Worm (Caenorhabditis elegans): ENCODE data around the gene snu-13.

The snu-13 gene

DNA sequence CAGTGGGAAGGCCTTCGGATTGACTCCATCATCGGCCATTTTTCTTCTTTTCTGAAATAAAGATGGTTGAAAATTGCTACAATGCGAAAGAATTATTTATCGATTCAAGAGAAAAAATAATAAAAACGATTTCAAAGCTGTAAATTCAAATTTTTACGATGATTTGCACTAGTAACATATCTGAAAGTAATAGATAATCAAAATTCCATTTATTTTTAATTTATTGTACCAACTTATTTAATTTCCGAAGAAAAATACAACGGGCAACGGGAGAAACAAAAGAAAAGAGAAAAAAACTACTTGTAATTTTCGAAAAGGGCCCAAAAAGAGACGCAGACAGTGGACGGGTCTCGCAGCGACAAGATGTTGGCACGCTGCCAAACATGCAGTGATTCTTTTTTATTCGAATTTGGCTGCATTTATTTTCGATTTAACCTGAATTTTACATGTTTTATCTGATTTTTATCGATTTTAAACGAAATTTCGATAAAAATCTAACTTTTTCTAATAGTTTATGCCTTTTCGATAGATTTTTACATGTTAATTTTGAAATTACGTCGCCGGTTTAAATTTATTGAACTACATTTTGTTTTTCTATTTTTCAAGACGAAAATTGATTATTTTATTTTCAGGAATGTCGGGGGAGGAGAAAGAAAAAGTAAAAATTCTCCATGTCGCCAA is at the start of gene snu-13, which contains the start of gene rsp-7 (continued):
- TF ChIP-seq lin-35 (GFP tag; optimal IDR thresholded peaks at IDR 0.05) = peak; percentile 83 to 85
- TF ChIP-seq irx-1 (tag; optimal IDR thresholded peaks at IDR 0.05) = peak; percentile 5
- no peak for TF ChIP-seq nhr-12 (tag; optimal IDR thresholded peaks at IDR 0.05)
- TF ChIP-seq snu-23 (GFP tag; optimal IDR thresholded peaks at IDR 0.05) = peak; percentile 78
- TF ChIP-seq Y116A8C.19 (tag; optimal IDR thresholded peaks at IDR 0.05; ENCODE audit: borderline replicate concordance) = no peak
- peak; percentile 82 for TF ChIP-seq nhr-85 (tag)
- TF ChIP-seq alr-1 (tag; optimal IDR thresholded peaks at IDR 0.05; ENCODE audit: borderline replicate concordance) = no peak
- TF ChIP-seq nhr-90 (tag; optimal IDR thresholded peaks at IDR 0.05; ENCODE audit: poor library complexity) = peak; percentile 57
- peak; percentile 80 for TF ChIP-seq nhr-20 (tag; optimal IDR thresholded peaks at IDR 0.05)
- peak; percentile 84 to 89 for TF ChIP-seq lsy-2 (tag; optimal IDR thresholded peaks at IDR 0.05)
- TF ChIP-seq nhr-237 (tag; optimal IDR thresholded peaks at IDR 0.05) = peak; percentile 7
- peak; percentile 14 for TF ChIP-seq nhr-11 (tag; optimal IDR thresholded peaks at IDR 0.05)
- no peak for TF ChIP-seq sox-4 (tag; optimal IDR thresholded peaks at IDR 0.05)
- TF ChIP-seq aha-1 (tag; optimal IDR thresholded peaks at IDR 0.05) = no peak
- TF ChIP-seq hpl-2 (GFP tag; optimal IDR thresholded peaks at IDR 0.05) = no peak
- peak; percentile 81 for TF ChIP-seq mep-1 (tag; optimal IDR thresholded peaks at IDR 0.05)
- peak; percentile 33 for TF ChIP-seq jun-1 (tag; optimal IDR thresholded peaks at IDR 0.05)
- TF ChIP-seq tbx-2 (tag; optimal IDR thresholded peaks at IDR 0.05) = peak; percentile 65
- TF ChIP-seq nhr-71 (tag; optimal IDR thresholded peaks at IDR 0.05) = peak; percentile 82
- peak; percentile 68 for TF ChIP-seq swsn-7 (tag; optimal IDR thresholded peaks at IDR 0.05)
- TF ChIP-seq sptf-1 (tag; optimal IDR thresholded peaks at IDR 0.05) = no peak
- peak in 2 of 6 experiments; percentile 58 to 91 for TF ChIP-seq elt-3 (tag; optimal IDR thresholded peaks at IDR 0.05)
- no peak for TF ChIP-seq ets-5 (GFP tag; IDR thresholded peaks at IDR 0.05)
- TF ChIP-seq fkh-4 (tag; optimal IDR thresholded peaks at IDR 0.05; ENCODE audit: borderline replicate concordance) = no peak
- TF ChIP-seq tlp-1 (tag; optimal IDR thresholded peaks at IDR 0.05) = no peak
- TF ChIP-seq ama-1 (optimal IDR thresholded peaks at IDR 0.05) = no peak
- peak; percentile 37 for TF ChIP-seq fkh-8 (tag; optimal IDR thresholded peaks at IDR 0.05)
- TF ChIP-seq unc-62 (GFP tag; optimal IDR thresholded peaks at IDR 0.05) = no peak
- peak; percentile 46 for TF ChIP-seq nhr-77 (tag; optimal IDR thresholded peaks at IDR 0.05)
- TF ChIP-seq blmp-1 (tag; optimal IDR thresholded peaks at IDR 0.05) = peak; percentile 68
- peak; percentile 82 to 83 for TF ChIP-seq efl-1 (optimal IDR thresholded peaks at IDR 0.05)
- TF ChIP-seq efl-1 (GFP tag; optimal IDR thresholded peaks at IDR 0.05 in 1 of 2) = peak; percentile 74 to 96
- no peak for TF ChIP-seq mab-9 (GFP tag; IDR thresholded peaks at IDR 0.05)
- TF ChIP-seq ceh-8 (GFP tag; optimal IDR thresholded peaks at IDR 0.05) = no peak

DNA sequence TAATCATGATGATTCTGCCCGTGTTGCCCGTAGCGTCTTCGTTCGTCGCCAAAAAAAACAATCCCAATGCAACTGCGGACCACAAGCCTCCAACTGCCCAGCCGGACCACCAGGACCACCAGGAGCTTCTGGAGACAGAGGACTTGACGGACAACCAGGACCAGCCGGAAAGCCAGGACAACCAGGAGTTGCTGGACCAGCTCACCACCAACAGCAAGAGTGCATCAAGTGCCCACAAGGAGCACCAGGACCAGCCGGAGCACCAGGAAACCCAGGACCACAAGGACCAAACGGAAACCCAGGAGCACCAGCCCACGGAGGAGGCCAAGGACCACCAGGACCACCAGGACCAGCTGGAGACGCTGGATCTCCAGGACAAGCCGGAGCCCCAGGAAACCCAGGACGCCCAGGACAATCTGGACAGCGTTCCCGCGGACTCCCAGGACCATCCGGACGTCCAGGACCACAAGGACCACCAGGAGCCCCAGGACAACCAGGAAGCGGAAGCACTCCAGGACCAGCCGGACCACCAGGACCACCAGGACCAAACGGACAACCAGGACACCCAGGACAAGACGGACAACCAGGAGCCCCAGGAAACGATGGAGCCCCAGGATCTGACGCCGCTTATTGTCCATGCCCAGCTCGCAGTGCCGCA is 49.1 kb upstream of the snu-13 start:
- TF ChIP-seq elt-3 (tag; optimal IDR thresholded peaks at IDR 0.05) (no peak), nhr-237 (tag; optimal IDR thresholded peaks at IDR 0.05) (no peak), grh-1 (GFP tag; IDR thresholded peaks at IDR 0.05) (no peak), nhr-76 (tag; optimal IDR thresholded peaks at IDR 0.05) (no peak), sup-37 (GFP tag; optimal IDR thresholded peaks at IDR 0.05) (no peak), unc-86 (tag; optimal IDR thresholded peaks at IDR 0.05) (no peak), nhr-71 (tag; optimal IDR thresholded peaks at IDR 0.05) (no peak), mep-1 (tag; optimal IDR thresholded peaks at IDR 0.05) (no peak), hpl-2 (GFP tag; optimal IDR thresholded peaks at IDR 0.05) (no peak), nhr-19 (GFP tag; conservative IDR thresholded peaks at IDR 0.05) (no peak)

DNA sequence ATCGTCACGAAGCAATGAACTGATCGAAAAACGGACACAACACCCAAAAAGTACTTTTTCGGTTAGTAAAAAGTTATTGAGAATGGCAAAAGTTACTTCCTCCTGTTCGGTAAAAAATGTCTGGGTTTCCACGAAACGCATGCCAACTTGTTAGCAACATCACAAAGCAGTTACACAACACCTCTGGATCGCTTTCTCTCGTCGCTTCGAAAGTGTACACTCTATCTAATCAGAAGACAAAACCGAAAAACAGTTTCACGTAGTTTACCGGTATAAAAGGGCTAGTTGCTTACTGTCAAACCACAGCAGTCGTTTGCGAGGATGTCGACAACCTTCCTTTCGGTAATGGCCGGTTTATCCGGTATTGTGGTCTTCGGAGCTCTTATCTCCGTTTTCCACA is 48.5 kb upstream of the snu-13 start, which contains the start of gene col-80:
Gene col-80, plus strand, starts transcription at position 301 of the 400 bp plus-strand sequence.
- TF ChIP-seq efl-1 (optimal IDR thresholded peaks at IDR 0.05) (no peak), efl-1 (GFP tag; optimal IDR thresholded peaks at IDR 0.05 in 1 of 2) (peak in 1 of 2 experiments; percentile 69), unc-130 (tag; optimal IDR thresholded peaks at IDR 0.05) (no peak)

Data from whole organism, L1 larva.